Fruit fly (Drosophila melanogaster): ENCODE measurements around the gene Gem4c.
A peak's percentile ranks its signal among the peaks of the same experiment; 100 is the strongest.

Gene Gem4c

dm6 chrX:3967613-3968012, 22.8 kb downstream of the Gem4c start (continued):
- TF ChIP-seq ato (GFP tag; IDR thresholded peaks at IDR 0.05; ENCODE audit: partially characterized antibody) (no peak), zen2 (GFP tag; IDR thresholded peaks at IDR 0.05; ENCODE audit: partially characterized antibody) (no peak), H15 (GFP tag; IDR thresholded peaks at IDR 0.05) (no peak), MBD-R2 (GFP tag; IDR thresholded peaks at IDR 0.05) (no peak), CG15011 (GFP tag; optimal IDR thresholded peaks at IDR 0.05) (no peak), Dfd (GFP tag; optimal IDR thresholded peaks at IDR 0.05) (no peak), CG8478 (optimal IDR thresholded peaks at IDR 0.05) (no peak), crc (GFP tag; optimal IDR thresholded peaks at IDR 0.05) (no peak), CG8765 (GFP tag; IDR thresholded peaks at IDR 0.05) (no peak), gt (GFP tag; IDR thresholded peaks at IDR 0.05) (no peak), org-1 (GFP tag; optimal IDR thresholded peaks at IDR 0.05) (peak; percentile 18), otp (GFP tag; IDR thresholded peaks at IDR 0.05) (no peak), hb (GFP tag; IDR thresholded peaks at IDR 0.05; ENCODE audit: partially characterized antibody) (no peak), bsh (GFP tag; optimal IDR thresholded peaks at IDR 0.05) (peak in 1 of 2 experiments; percentile 69), CG15269 (tag; optimal IDR thresholded peaks at IDR 0.05) (no peak), Dek (tag; optimal IDR thresholded peaks at IDR 0.05) (no peak), Oaz (GFP tag; IDR thresholded peaks at IDR 0.05) (no peak), CG12155 (GFP tag; optimal IDR thresholded peaks at IDR 0.05) (no peak), pnt (GFP tag; optimal IDR thresholded peaks at IDR 0.05) (no peak), HmgD (GFP tag; optimal IDR thresholded peaks at IDR 0.05) (no peak), Dbx (GFP tag; IDR thresholded peaks at IDR 0.05) (no peak), Scr (GFP tag; IDR thresholded peaks at IDR 0.05; ENCODE audit: partially characterized antibody) (no peak), HLHmδ (GFP tag; optimal IDR thresholded peaks at IDR 0.05) (no peak), bbx (GFP tag; IDR thresholded peaks at IDR 0.05; ENCODE audit: partially characterized antibody) (no peak), CG12659 (GFP tag; optimal IDR thresholded peaks at IDR 0.05) (no peak), nerfin-1 (tag; optimal IDR thresholded peaks at IDR 0.05) (peak; percentile 27), CG2875 (GFP tag; optimal IDR thresholded peaks at IDR 0.05) (peak; percentile 33), Ets65A (GFP tag) (no peak), tx (GFP tag; optimal IDR thresholded peaks at IDR 0.05) (no peak), tap (tag; optimal IDR thresholded peaks at IDR 0.05) (no peak), sr (GFP tag; IDR thresholded peaks at IDR 0.05) (no peak), tll (GFP tag; optimal IDR thresholded peaks at IDR 0.05) (no peak), Ssrp (tag; optimal IDR thresholded peaks at IDR 0.05) (no peak), ranshi (GFP tag; IDR thresholded peaks at IDR 0.05) (no peak), sens (GFP tag) (peak; percentile 85), TFAM (GFP tag; optimal IDR thresholded peaks at IDR 0.05) (no peak), CG11723 (GFP tag; optimal IDR thresholded peaks at IDR 0.05) (no peak), bigmax (GFP tag; optimal IDR thresholded peaks at IDR 0.05) (no peak), repo (GFP tag; optimal IDR thresholded peaks at IDR 0.05) (no peak), CG12104 (GFP tag; optimal IDR thresholded peaks at IDR 0.05) (no peak), CG33557 (GFP tag; optimal IDR thresholded peaks at IDR 0.05) (peak; percentile 70), pfk (GFP tag; optimal IDR thresholded peaks at IDR 0.05) (no peak), CG11398 (GFP tag; optimal IDR thresholded peaks at IDR 0.05) (no peak), CG9727 (GFP tag; optimal IDR thresholded peaks at IDR 0.05) (no peak), Abd-B (GFP tag; optimal IDR thresholded peaks at IDR 0.05) (no peak), grau (tag; optimal IDR thresholded peaks at IDR 0.05) (no peak), CG14667 (GFP tag; IDR thresholded peaks at IDR 0.05) (no peak), Trl (optimal IDR thresholded peaks at IDR 0.05) (no peak), Trl (GFP tag; optimal IDR thresholded peaks at IDR 0.05) (no peak), chn (GFP tag; optimal IDR thresholded peaks at IDR 0.05) (no peak), CG9797 (GFP tag; optimal IDR thresholded peaks at IDR 0.05) (no peak), aop (GFP tag; IDR thresholded peaks at IDR 0.05) (no peak), slbo (GFP tag; IDR thresholded peaks at IDR 0.05) (no peak)
